Worm (Caenorhabditis elegans) whole organism, L4 larva: ENCODE measurements around the gene B0272.3.

Experiments
- F10B5.3 ChIP-seq: sonication (generic microtip); optimal IDR thresholded peaks from 2 replicates; lab custom pipeline; 2016; ENCODE audit warnings: mild to moderate bottlenecking, missing genetic modification characterization, missing compliant biosample characterization
- F49E8.2 ChIP-seq: sonication (generic microtip); optimal IDR thresholded peaks from 2 replicates; lab custom pipeline; 2016; ENCODE audit warnings: missing compliant biosample characterization, mild to moderate bottlenecking, missing genetic modification characterization, borderline replicate concordance
- R02D3.7 ChIP-seq: fragments of 150-350 bp; sonication (generic microtip); optimal IDR thresholded peaks from 3 replicates; lab custom pipeline; 2014; ENCODE audit warnings: missing biosample characterization, missing genetic modification characterization
- T20F7.1 ChIP-seq: fragments of 200-800 bp; sonication (Bioruptor generic); optimal IDR thresholded peaks from 2 replicates; lab custom pipeline; 2018; ENCODE audit warnings: mild to moderate bottlenecking, missing genetic modification characterization, missing compliant biosample characterization
- T26A8.4 ChIP-seq: fragments of 200-800 bp; sonication (Bioruptor generic); IDR thresholded peaks from 2 replicates; pipeline ENCODE4 v1.3.6; 2022; ENCODE audit warnings: missing genetic modification characterization, missing compliant biosample characterization
- Y105C5A.15 ChIP-seq: fragments of 200-800 bp; sonication (Bioruptor generic); IDR thresholded peaks from 2 replicates; pipeline ENCODE4 v1.3.6; 2022; ENCODE audit warnings: missing genetic modification characterization, missing compliant biosample characterization
- Y5F2A.4 ChIP-seq: fragments of 200-800 bp; sonication (Bioruptor generic); optimal IDR thresholded peaks from 2 replicates; lab custom pipeline; 2018; ENCODE audit warnings: mild to moderate bottlenecking, missing genetic modification characterization, missing compliant biosample characterization
- ZK337.2 ChIP-seq: fragments of 200-800 bp; sonication (Bioruptor generic); IDR thresholded peaks from 2 replicates; pipeline ENCODE4 v1.3.6; 2022; ENCODE audit warnings: missing genetic modification reagents, missing genetic modification characterization, missing compliant biosample characterization
- ZK546.5 ChIP-seq, 2 experiments: sonication (generic microtip); optimal IDR thresholded peaks; 2 replicates each; lab custom pipeline; 2017; ENCODE audit warnings: missing biosample characterization in 2 of 2, missing genetic modification characterization in 2 of 2
- aly-2 ChIP-seq: sonication (generic microtip); optimal IDR thresholded peaks from 2 replicates; lab custom pipeline; 2018; ENCODE audit warnings: missing biosample characterization, missing genetic modification characterization
- arid-1 ChIP-seq: fragments of 200-800 bp; sonication (Bioruptor generic); conservative IDR thresholded peaks from 2 replicates; pipeline ENCODE4 v1.3.6; 2022; ENCODE audit warnings: missing genetic modification reagents, missing genetic modification characterization, missing compliant biosample characterization
- attf-4 ChIP-seq: sonication (generic microtip); optimal IDR thresholded peaks from 3 replicates; lab custom pipeline; 2017; ENCODE audit warnings: missing biosample characterization, missing genetic modification characterization
- ceh-20 ChIP-seq: fragments of 200-800 bp; sonication (Bioruptor generic); IDR thresholded peaks from 2 replicates; pipeline ENCODE4 v1.3.6; 2022; ENCODE audit warnings: missing genetic modification reagents, missing genetic modification characterization, missing compliant biosample characterization
- ceh-32 ChIP-seq: sonication (generic microtip); optimal IDR thresholded peaks from 2 replicates; lab custom pipeline; 2016; ENCODE audit warnings: mild to moderate bottlenecking, missing genetic modification characterization, missing compliant biosample characterization; ENCODE audit not compliant: poor library complexity
- ceh-62 ChIP-seq: sonication (generic microtip); optimal IDR thresholded peaks from 2 replicates; lab custom pipeline; 2017; ENCODE audit warnings: missing biosample characterization, missing genetic modification characterization
- ceh-82 ChIP-seq: sonication (generic microtip); optimal IDR thresholded peaks from 2 replicates; lab custom pipeline; 2017; ENCODE audit warnings: missing biosample characterization, missing genetic modification characterization
- ces-1 ChIP-seq: fragments of 150-350 bp; sonication (generic microtip); optimal IDR thresholded peaks from 4 replicates; lab custom pipeline; 2014; ENCODE audit warnings: missing biosample characterization, missing genetic modification reagents, missing genetic modification characterization
- cey-2 ChIP-seq: sonication (generic microtip); optimal IDR thresholded peaks from 3 replicates; lab custom pipeline; 2017; ENCODE audit warnings: missing genetic modification characterization, mild to moderate bottlenecking, missing compliant biosample characterization, antibody characterized with exemption, borderline replicate concordance; ENCODE audit not compliant: insufficient read depth
- daf-16 ChIP-seq, 3 experiments: sonication (generic microtip); optimal IDR thresholded peaks; 2 replicates each; lab custom pipeline; 2016 to 2017; ENCODE audit warnings: missing genetic modification characterization in 3 of 3, missing genetic modification reagents in 3 of 3, mild to moderate bottlenecking in 2 of 3, missing compliant biosample characterization in 2 of 3, missing biosample characterization in 1 of 3, moderate library complexity in 1 of 3
- dmd-6 ChIP-seq: fragments of 200-800 bp; sonication (Bioruptor generic); IDR thresholded peaks from 2 replicates; pipeline ENCODE4 v1.3.6; 2022; ENCODE audit warnings: missing genetic modification reagents, missing genetic modification characterization, missing compliant biosample characterization
- dmd-8 ChIP-seq: fragments of 200-800 bp; sonication (Bioruptor generic); IDR thresholded peaks from 2 replicates; pipeline ENCODE4 v1.3.6; 2022; ENCODE audit warnings: missing genetic modification characterization, missing compliant biosample characterization
- dmd-9 ChIP-seq: fragments of 200-800 bp; sonication (Bioruptor generic); IDR thresholded peaks from 2 replicates; pipeline ENCODE4 v1.3.6; 2022; ENCODE audit warnings: missing genetic modification reagents, missing genetic modification characterization, missing compliant biosample characterization
- dpl-1 ChIP-seq: fragments of 150-350 bp; optimal IDR thresholded peaks from 2 replicates; lab custom pipeline; 2014; ENCODE audit warnings: missing biosample characterization, missing genetic modification reagents, missing genetic modification characterization
- fkh-10 ChIP-seq: fragments of 150-350 bp; optimal IDR thresholded peaks from 2 replicates; lab custom pipeline; 2014; ENCODE audit warnings: missing biosample characterization, missing genetic modification reagents, missing genetic modification characterization
- gei-8 ChIP-seq: fragments of 200-800 bp; sonication (Bioruptor generic); optimal IDR thresholded peaks from 2 replicates; lab custom pipeline; 2018; ENCODE audit warnings: mild to moderate bottlenecking, missing genetic modification characterization, missing compliant biosample characterization
- hif-1 ChIP-seq, 2 experiments: sonication (generic microtip); optimal IDR thresholded peaks; 2 replicates each; lab custom pipeline; 2016 to 2017; ENCODE audit warnings: missing compliant biosample characterization in 2 of 2, missing genetic modification characterization in 2 of 2, missing genetic modification reagents in 2 of 2, missing genotype in 2 of 2, mild to moderate bottlenecking in 1 of 2
- lim-7 ChIP-seq: fragments of 200-800 bp; sonication (Bioruptor generic); IDR thresholded peaks from 2 replicates; pipeline ENCODE4 v1.3.6; 2022; ENCODE audit warnings: missing genetic modification characterization, missing compliant biosample characterization
- lin-1 ChIP-seq: fragments of 200-800 bp; sonication (Bioruptor generic); IDR thresholded peaks from 2 replicates; pipeline ENCODE4 v1.3.6; 2022; ENCODE audit warnings: missing genetic modification reagents, missing genetic modification characterization, missing compliant biosample characterization
- lin-13 ChIP-seq: fragments of 150-350 bp; optimal IDR thresholded peaks from 2 replicates; lab custom pipeline; 2014; ENCODE audit warnings: missing biosample characterization, missing genetic modification reagents, missing genetic modification characterization
- lin-39 ChIP-seq: fragments of 150-350 bp; optimal IDR thresholded peaks from 2 replicates; lab custom pipeline; 2014; ENCODE audit warnings: missing biosample characterization, missing genetic modification reagents, missing genetic modification characterization
- lir-3 ChIP-seq: sonication (generic microtip); optimal IDR thresholded peaks from 2 replicates; lab custom pipeline; 2016; ENCODE audit warnings: mild to moderate bottlenecking, missing genetic modification characterization, missing compliant biosample characterization
- lsy-2 ChIP-seq, 2 experiments: fragments of 150-350 bp in 1 of 2; sonication (generic microtip) in 1 of 2; optimal IDR thresholded peaks; 2 replicates each; lab custom pipeline; 2014 to 2017; ENCODE audit warnings: missing biosample characterization in 2 of 2, missing genetic modification characterization in 2 of 2
- mep-1 ChIP-seq: fragments of 150-350 bp; sonication (generic microtip); optimal IDR thresholded peaks from 3 replicates; lab custom pipeline; 2014; ENCODE audit warnings: missing biosample characterization, missing genetic modification characterization
- mes-2 ChIP-seq: sonication (generic microtip); optimal IDR thresholded peaks from 2 replicates; lab custom pipeline; 2016; ENCODE audit warnings: missing genotype, mild to moderate bottlenecking, missing genetic modification characterization, missing compliant biosample characterization; ENCODE audit not compliant: poor library complexity, severe bottlenecking
- mxl-2 ChIP-seq: fragments of 200-800 bp; sonication (Bioruptor generic); conservative IDR thresholded peaks from 2 replicates; pipeline ENCODE4 v1.3.6; 2022; ENCODE audit warnings: missing genetic modification reagents, missing genetic modification characterization, missing compliant biosample characterization
- mxl-3 ChIP-seq: fragments of 200-800 bp; sonication (Bioruptor generic); optimal IDR thresholded peaks from 2 replicates; lab custom pipeline; 2018; ENCODE audit warnings: mild to moderate bottlenecking, missing genetic modification characterization, missing compliant biosample characterization
- nhr-102 ChIP-seq: sonication (generic microtip); optimal IDR thresholded peaks from 2 replicates; lab custom pipeline; 2016; ENCODE audit warnings: mild to moderate bottlenecking, missing genetic modification characterization, moderate library complexity, missing compliant biosample characterization
- nhr-111 ChIP-seq: fragments of 200-800 bp; sonication (Bioruptor generic); optimal IDR thresholded peaks from 2 replicates; lab custom pipeline; 2018; ENCODE audit warnings: mild to moderate bottlenecking, missing genetic modification characterization, missing compliant biosample characterization
- nhr-25 ChIP-seq: sonication (generic microtip); optimal IDR thresholded peaks from 2 replicates; lab custom pipeline; 2017; ENCODE audit warnings: missing genetic modification characterization, mild to moderate bottlenecking, missing compliant biosample characterization, antibody characterized with exemption, moderate library complexity, borderline replicate concordance; ENCODE audit not compliant: insufficient read depth
- nhr-42 ChIP-seq: fragments of 200-800 bp; sonication (Bioruptor generic); IDR thresholded peaks from 2 replicates; pipeline ENCODE4 v1.3.6; 2022; ENCODE audit warnings: missing genetic modification characterization, missing compliant biosample characterization
- snpc-1.2 ChIP-seq: fragments of 200-800 bp; sonication (Bioruptor generic); IDR thresholded peaks from 2 replicates; pipeline ENCODE4 v1.3.6; 2022; ENCODE audit warnings: missing genetic modification reagents, missing genetic modification characterization, missing compliant biosample characterization
- snpc-4 ChIP-seq: fragments of 150-350 bp; optimal IDR thresholded peaks from 2 replicates; lab custom pipeline; 2014; ENCODE audit warnings: missing biosample characterization, missing genetic modification characterization
- spr-1 ChIP-seq: sonication (generic microtip); optimal IDR thresholded peaks from 2 replicates; lab custom pipeline; 2016; ENCODE audit warnings: mild to moderate bottlenecking, missing genetic modification characterization, missing compliant biosample characterization
- spr-3 ChIP-seq: fragments of 200-800 bp; sonication (Bioruptor generic); optimal IDR thresholded peaks from 2 replicates; lab custom pipeline; 2018; ENCODE audit warnings: mild to moderate bottlenecking, missing genetic modification characterization, missing compliant biosample characterization
- tag-97 ChIP-seq: fragments of 200-800 bp; sonication (Bioruptor generic); IDR thresholded peaks from 2 replicates; pipeline ENCODE4 v1.3.6; 2022; ENCODE audit warnings: missing genetic modification characterization, missing compliant biosample characterization
- unc-130 ChIP-seq: sonication (generic microtip); optimal IDR thresholded peaks from 2 replicates; lab custom pipeline; 2016; ENCODE audit warnings: missing genetic modification reagents, missing genetic modification characterization, missing compliant biosample characterization
- zag-1 ChIP-seq: fragments of 150-350 bp; optimal IDR thresholded peaks from 2 replicates; lab custom pipeline; 2014; ENCODE audit warnings: missing biosample characterization, missing genetic modification characterization
- zfp-3 ChIP-seq: fragments of 200-800 bp; sonication (Bioruptor generic); conservative IDR thresholded peaks from 2 replicates; pipeline ENCODE4 v1.3.6; 2022; ENCODE audit warnings: missing genetic modification reagents, missing genetic modification characterization, missing compliant biosample characterization
- ztf-11 ChIP-seq: fragments of 150-350 bp; optimal IDR thresholded peaks from 2 replicates; lab custom pipeline; 2014; ENCODE audit warnings: missing biosample characterization, missing genetic modification characterization
- ztf-7 ChIP-seq: fragments of 150-350 bp; optimal IDR thresholded peaks from 2 replicates; lab custom pipeline; 2014; ENCODE audit warnings: missing biosample characterization, missing genetic modification characterization

B0272.3 gene

ce11 chrX:9446177-9446694 lies 15.0 kb downstream of the B0272.3 start, which contains the start of gene ZK899.1:
ZK899.1 (plus strand) TSS chrX:9446644.
- TF ChIP-seq daf-16 (GFP tag; optimal IDR thresholded peaks at IDR 0.05; lab: Kevin White, UChicago) (peak; percentile 10 to 66), daf-16 (tag; optimal IDR thresholded peaks at IDR 0.05; lab: Kevin White, UChicago) (peak; percentile 91), lim-7 (no peak), unc-130 (GFP tag; lab: Kevin White, UChicago) (no peak), snpc-4 (tag; lab: Kevin White, UChicago) (no peak), ceh-62 (tag; lab: Kevin White, UChicago) (no peak), F10B5.3 (no peak), arid-1 (GFP tag; lab: Robert Waterston, UW) (no peak), ceh-20 (no peak), dpl-1 (GFP tag; lab: Kevin White, UChicago) (no peak), nhr-102 (tag; lab: Kevin White, UChicago) (peak; percentile 41), dmd-8 (no peak), ZK546.5 (tag; optimal IDR thresholded peaks at IDR 0.05; lab: Kevin White, UChicago) (no peak), nhr-42 (GFP tag; lab: Robert Waterston, UW) (no peak), spr-1 (tag; lab: Kevin White, UChicago) (no peak), fkh-10 (GFP tag; lab: Kevin White, UChicago) (no peak), lsy-2 (tag; optimal IDR thresholded peaks at IDR 0.05; lab: Kevin White, UChicago) (no peak), ceh-32 (tag; lab: Kevin White, UChicago) (no peak), mxl-2 (GFP tag; lab: Robert Waterston, UW) (no peak), tag-97 (GFP tag; lab: Robert Waterston, UW) (no peak), ztf-7 (no peak), spr-3 (GFP tag; lab: Kevin White, UChicago) (no peak), snpc-1.2 (GFP tag; lab: Robert Waterston, UW) (no peak), hif-1 (tag; optimal IDR thresholded peaks at IDR 0.05; lab: Kevin White, UChicago) (no peak), mep-1 (peak; percentile 44), ztf-11 (tag; lab: Kevin White, UChicago) (no peak), T26A8.4 (GFP tag; lab: Robert Waterston, UW) (no peak), lir-3 (tag; lab: Kevin White, UChicago) (no peak), dmd-9 (GFP tag; lab: Robert Waterston, UW) (no peak), lin-39 (tag; lab: Kevin White, UChicago) (no peak), gei-8 (GFP tag; lab: Kevin White, UChicago) (no peak), ZK337.2 (GFP tag; lab: Robert Waterston, UW) (no peak), dmd-6 (GFP tag; lab: Robert Waterston, UW) (peak; percentile 85), zag-1 (tag; lab: Kevin White, UChicago) (no peak), lin-1 (GFP tag; lab: Robert Waterston, UW) (no peak), Y5F2A.4 (GFP tag; lab: Kevin White, UChicago) (no peak), R02D3.7 (tag; lab: Kevin White, UChicago) (no peak), Y105C5A.15 (GFP tag; lab: Robert Waterston, UW) (no peak), lin-13 (no peak), ces-1 (GFP tag; lab: Kevin White, UChicago) (no peak), nhr-111 (GFP tag; lab: Kevin White, UChicago) (no peak), mxl-3 (GFP tag; lab: Kevin White, UChicago) (peak; percentile 29), F49E8.2 (no peak), attf-4 (tag; lab: Kevin White, UChicago) (no peak), ceh-82 (tag; lab: Kevin White, UChicago) (no peak), mes-2 (tag; lab: Kevin White, UChicago) (peak; percentile 16), cey-2 (tag; lab: Kevin White, UChicago) (no peak), aly-2 (tag; lab: Kevin White, UChicago) (no peak), zfp-3 (GFP tag; lab: Robert Waterston, UW) (no peak), T20F7.1 (peak; percentile 19), nhr-25 (tag; lab: Kevin White, UChicago) (no peak)
